Fruit fly (Drosophila melanogaster) whole organism, larva: ENCODE measurements around the gene Polr3C.
"Not testable (repeated sequence)": the region's sequence is repeated elsewhere in the genome, so short reads cannot be mapped to it uniquely, and the experiment has no call there.

Source experiments
- noc ChIP-seq: fragments of 200-800 bp; sonication (Bioruptor generic); optimal IDR thresholded peaks from 3 replicates; lab custom pipeline; 2019; ENCODE audit warnings: missing biosample characterization, mild to moderate bottlenecking, missing genetic modification characterization, moderate library complexity

Polr3C gene

DNA sequence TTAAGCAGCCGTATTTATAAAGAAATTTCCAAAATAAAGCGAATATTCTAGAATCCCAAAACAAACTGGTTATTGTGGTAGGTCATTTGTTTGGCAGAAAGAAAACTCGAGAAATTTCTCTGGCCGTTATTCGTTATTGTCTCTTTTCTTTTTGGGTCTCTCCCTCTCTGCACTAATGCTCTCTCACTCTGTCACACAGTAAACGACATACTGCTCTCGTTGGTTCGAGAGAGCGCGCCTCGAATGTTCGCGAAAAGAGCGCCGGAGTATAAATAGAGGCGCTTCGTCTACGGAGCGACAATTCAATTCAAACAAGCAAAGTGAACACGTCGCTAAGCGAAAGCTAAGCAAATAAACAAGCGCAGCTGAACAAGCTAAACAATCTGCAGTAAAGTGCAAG lies 42.0 kb downstream of the Polr3C start, which contains the start of gene Hsp70Bbb:
Gene Hsp70Bbb (plus strand): TSS at position 301 of the 400 bp plus-strand sequence.
- TF ChIP-seq noc (tag; lab: Kevin White, UChicago), result not testable (repeated sequence)

DNA sequence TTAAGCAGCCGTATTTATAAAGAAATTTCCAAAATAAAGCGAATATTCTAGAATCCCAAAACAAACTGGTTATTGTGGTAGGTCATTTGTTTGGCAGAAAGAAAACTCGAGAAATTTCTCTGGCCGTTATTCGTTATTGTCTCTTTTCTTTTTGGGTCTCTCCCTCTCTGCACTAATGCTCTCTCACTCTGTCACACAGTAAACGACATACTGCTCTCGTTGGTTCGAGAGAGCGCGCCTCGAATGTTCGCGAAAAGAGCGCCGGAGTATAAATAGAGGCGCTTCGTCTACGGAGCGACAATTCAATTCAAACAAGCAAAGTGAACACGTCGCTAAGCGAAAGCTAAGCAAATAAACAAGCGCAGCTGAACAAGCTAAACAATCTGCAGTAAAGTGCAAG lies 45.3 kb downstream of the Polr3C start, which contains the start of gene Hsp70Bb:
Gene Hsp70Bb (plus strand): TSS at position 301 of the 400 bp plus-strand sequence.
- not testable (repeated sequence) for TF ChIP-seq noc (tag; lab: Kevin White, UChicago)

DNA sequence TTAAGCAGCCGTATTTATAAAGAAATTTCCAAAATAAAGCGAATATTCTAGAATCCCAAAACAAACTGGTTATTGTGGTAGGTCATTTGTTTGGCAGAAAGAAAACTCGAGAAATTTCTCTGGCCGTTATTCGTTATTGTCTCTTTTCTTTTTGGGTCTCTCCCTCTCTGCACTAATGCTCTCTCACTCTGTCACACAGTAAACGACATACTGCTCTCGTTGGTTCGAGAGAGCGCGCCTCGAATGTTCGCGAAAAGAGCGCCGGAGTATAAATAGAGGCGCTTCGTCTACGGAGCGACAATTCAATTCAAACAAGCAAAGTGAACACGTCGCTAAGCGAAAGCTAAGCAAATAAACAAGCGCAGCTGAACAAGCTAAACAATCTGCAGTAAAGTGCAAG lies 48.6 kb downstream of the Polr3C start, which contains the start of gene Hsp70Bc:
Gene Hsp70Bc (plus strand): TSS at position 301 of the 400 bp plus-strand sequence.
- TF ChIP-seq noc (tag; lab: Kevin White, UChicago), result not testable (repeated sequence)
